Worm (Caenorhabditis elegans): ENCODE data around the gene eif-3.K.

- TF ChIP-seq elt-3 (tag; optimal IDR thresholded peaks at IDR 0.05) (no peak), pha-4 (tag; optimal IDR thresholded peaks at IDR 0.05) (no peak), ztf-11 (tag; optimal IDR thresholded peaks at IDR 0.05) (no peak), lsy-2 (tag; optimal IDR thresholded peaks at IDR 0.05) (peak; percentile 57), elt-1 (tag; optimal IDR thresholded peaks at IDR 0.05; ENCODE audit: borderline replicate concordance, insufficient read depth) (no peak), ceh-39 (tag; optimal IDR thresholded peaks at IDR 0.05) (no peak), mep-1 (tag; optimal IDR thresholded peaks at IDR 0.05) (peak; percentile 15), unc-62 (GFP tag; optimal IDR thresholded peaks at IDR 0.05) (no peak), nhr-76 (tag; optimal IDR thresholded peaks at IDR 0.05) (no peak), nhr-2 (tag; optimal IDR thresholded peaks at IDR 0.05) (no peak), ceh-83 (GFP tag; optimal IDR thresholded peaks at IDR 0.05) (no peak)
Observed at ce11 chrV:12970575-12971160, 16.9 kb downstream of the eif-3.K start, which contains the start of gene pnn-1.

Measured in whole organism, mixed stage, embryonic.